Fruit fly (Drosophila melanogaster) whole organism: ENCODE results near the gene smg.

Source experiments
- CG8478 ChIP-seq: fragments of >200 bp; optimal IDR thresholded peaks from 2 replicates; lab custom pipeline; 2018; ENCODE audit warnings: inconsistent platforms
- EcR ChIP-seq, 2 experiments: fragments of >200 bp; optimal IDR thresholded peaks; 2 replicates each; lab custom pipeline; 2017; ENCODE audit warnings: missing biosample characterization in 2 of 2, missing genetic modification characterization in 2 of 2, missing genetic modification reagents in 2 of 2
- psq ChIP-seq: fragments of >200 bp; optimal IDR thresholded peaks from 2 replicates; lab custom pipeline; 2017

DNA sequence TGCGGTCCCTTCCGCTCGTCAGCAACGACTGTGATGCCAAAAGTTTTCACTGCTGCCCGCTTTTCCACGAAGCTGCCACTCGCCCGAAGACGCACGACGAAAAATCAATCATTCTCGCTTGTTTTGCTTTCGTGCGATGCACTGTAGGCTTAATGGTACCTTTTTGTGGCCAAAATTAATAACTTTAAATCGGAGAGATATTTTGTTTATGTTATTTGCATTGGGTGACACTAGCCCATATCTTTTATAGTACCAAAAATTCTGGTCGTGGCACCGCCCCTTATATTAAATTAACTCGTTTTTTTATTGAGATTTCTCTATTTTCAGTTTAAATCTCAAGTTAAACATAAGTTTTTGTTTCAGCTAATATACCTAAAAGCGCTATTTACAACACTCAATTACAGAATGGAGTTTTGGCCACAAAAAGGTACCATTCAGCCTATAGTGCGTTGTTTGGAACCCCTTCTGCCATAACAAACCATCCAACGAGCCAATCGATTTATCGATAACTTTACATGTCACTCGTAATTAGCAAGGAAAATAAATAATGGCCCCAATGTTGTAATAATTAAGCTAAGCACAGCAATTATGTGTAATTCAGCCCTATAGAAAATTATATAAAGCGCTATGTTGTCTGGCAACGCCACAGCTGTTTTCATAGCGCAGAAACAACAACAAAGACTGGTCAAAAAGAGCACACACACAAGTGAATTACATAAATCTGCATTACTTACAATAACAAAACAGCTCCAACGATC lies 44.4 kb downstream of the smg start:
- no peak for TF ChIP-seq psq (lab: Kevin White, UChicago)
- no peak for TF ChIP-seq CG8478 (lab: Kevin White, UChicago)
- no peak for TF ChIP-seq EcR (GFP tag; optimal IDR thresholded peaks at IDR 0.05; lab: Kevin White, UChicago)
